Worm (Caenorhabditis elegans) whole organism, L1 larva: ENCODE results near the gene atgp-1.
"Not testable (repeated sequence)": the region's sequence is repeated elsewhere in the genome, so short reads cannot be mapped to it uniquely, and the experiment has no call there.

Source experiments
- C34B4.2 ChIP-seq: sonication (generic microtip); optimal IDR thresholded peaks from 2 replicates; lab custom pipeline; 2017; ENCODE audit warnings: mild to moderate bottlenecking, missing genetic modification characterization, missing compliant biosample characterization
- aha-1 ChIP-seq: fragments of 150-350 bp; optimal IDR thresholded peaks from 2 replicates; lab custom pipeline; 2014; ENCODE audit warnings: missing biosample characterization, missing genetic modification characterization
- aly-2 ChIP-seq: fragments of 150-350 bp; optimal IDR thresholded peaks from 2 replicates; lab custom pipeline; 2014; ENCODE audit warnings: missing biosample characterization, missing genetic modification characterization
- blmp-1 ChIP-seq: fragments of 150-350 bp; optimal IDR thresholded peaks from 2 replicates; lab custom pipeline; 2014; ENCODE audit warnings: missing biosample characterization, missing genetic modification characterization
- dpl-1 ChIP-seq, 3 experiments: fragments of 150-350 bp in 2 of 3; sonication (generic microtip) in 1 of 3; optimal IDR thresholded peaks; 2 replicates each; lab custom pipeline; 2014 to 2017; ENCODE audit warnings: missing biosample characterization in 3 of 3, missing genetic modification characterization in 3 of 3, missing genetic modification reagents in 3 of 3
- efl-1 ChIP-seq, 4 experiments: fragments of 150-350 bp; optimal IDR thresholded peaks in 3 of 4; peaks in 1 of 4; 1 replicate in 1 of 4; 2 replicates in 3 of 4; lab custom pipeline; 2014; ENCODE audit warnings: missing biosample characterization in 2 of 4, missing genetic modification characterization in 2 of 4, missing genetic modification reagents in 2 of 4
- efl-3 ChIP-seq: fragments of 200-800 bp; sonication (Bioruptor generic); optimal IDR thresholded peaks from 2 replicates; lab custom pipeline; 2018; ENCODE audit warnings: mild to moderate bottlenecking, missing genetic modification characterization, missing compliant biosample characterization
- elt-2 ChIP-seq: sonication (generic microtip); optimal IDR thresholded peaks from 2 replicates; lab custom pipeline; 2016; ENCODE audit warnings: missing genetic modification characterization, mild to moderate bottlenecking, inconsistent platforms, missing compliant biosample characterization, missing genetic modification reagents
- elt-3 ChIP-seq, 6 experiments: fragments of 150-350 bp in 1 of 6; sonication (generic microtip); optimal IDR thresholded peaks; 2 replicates each; lab custom pipeline; 2017 to 2018; ENCODE audit warnings: missing biosample characterization in 6 of 6, missing genetic modification characterization in 6 of 6, inconsistent platforms in 1 of 6
- fkh-8 ChIP-seq: sonication (generic microtip); optimal IDR thresholded peaks from 2 replicates; lab custom pipeline; 2016; ENCODE audit warnings: mild to moderate bottlenecking, missing genetic modification characterization, missing compliant biosample characterization
- irx-1 ChIP-seq: sonication (generic microtip); optimal IDR thresholded peaks from 2 replicates; lab custom pipeline; 2016; ENCODE audit warnings: missing genetic modification characterization, missing compliant biosample characterization
- lin-13 ChIP-seq: fragments of 150-350 bp; optimal IDR thresholded peaks from 2 replicates; lab custom pipeline; 2014; ENCODE audit warnings: missing biosample characterization, missing genetic modification reagents, missing genetic modification characterization
- lin-35 ChIP-seq, 2 experiments: fragments of 150-350 bp; optimal IDR thresholded peaks; 2 replicates each; lab custom pipeline; 2014; ENCODE audit warnings: missing biosample characterization in 2 of 2, missing genetic modification characterization in 2 of 2, missing genetic modification reagents in 2 of 2
- lir-3 ChIP-seq: sonication (generic microtip); optimal IDR thresholded peaks from 2 replicates; lab custom pipeline; 2016; ENCODE audit warnings: mild to moderate bottlenecking, missing genetic modification characterization, moderate library complexity, missing compliant biosample characterization; ENCODE audit not compliant: poor library complexity
- mdl-1 ChIP-seq, 2 experiments: fragments of 150-350 bp; optimal IDR thresholded peaks; 2 replicates each; lab custom pipeline; 2014 to 2017; ENCODE audit warnings: missing biosample characterization in 2 of 2, missing genetic modification characterization in 2 of 2, inconsistent platforms in 1 of 2
- nhr-28 ChIP-seq: fragments of 150-350 bp; optimal IDR thresholded peaks from 2 replicates; lab custom pipeline; 2014; ENCODE audit warnings: missing biosample characterization, missing genetic modification characterization
- pqm-1 ChIP-seq: sonication (generic microtip); optimal IDR thresholded peaks from 3 replicates; lab custom pipeline; 2017; ENCODE audit warnings: missing biosample characterization, missing genetic modification characterization
- skn-1 ChIP-seq: fragments of 150-350 bp; optimal IDR thresholded peaks from 2 replicates; lab custom pipeline; 2014; ENCODE audit warnings: missing biosample characterization, missing genetic modification characterization
- sox-4 ChIP-seq: sonication (generic microtip); optimal IDR thresholded peaks from 2 replicates; lab custom pipeline; 2016; ENCODE audit warnings: missing genetic modification characterization, missing compliant biosample characterization
- sup-37 ChIP-seq: fragments of 200-800 bp; sonication (Bioruptor generic); optimal IDR thresholded peaks from 2 replicates; lab custom pipeline; 2018; ENCODE audit warnings: mild to moderate bottlenecking, missing genetic modification characterization, missing compliant biosample characterization
- swsn-7 ChIP-seq: sonication (generic microtip); optimal IDR thresholded peaks from 2 replicates; lab custom pipeline; 2016; ENCODE audit warnings: missing genetic modification characterization, missing compliant biosample characterization
- tlp-1 ChIP-seq: fragments of 150-350 bp; optimal IDR thresholded peaks from 2 replicates; lab custom pipeline; 2014; ENCODE audit warnings: missing biosample characterization, missing genetic modification characterization
- unc-62 ChIP-seq: fragments of 150-350 bp; optimal IDR thresholded peaks from 2 replicates; lab custom pipeline; 2014; ENCODE audit warnings: missing biosample characterization, missing genetic modification reagents, missing genetic modification characterization
- xbp-1 ChIP-seq: sonication (generic microtip); optimal IDR thresholded peaks from 2 replicates; lab custom pipeline; 2016; ENCODE audit warnings: missing genetic modification characterization, missing compliant biosample characterization
- zag-1 ChIP-seq: fragments of 150-350 bp; optimal IDR thresholded peaks from 2 replicates; lab custom pipeline; 2014; ENCODE audit warnings: missing biosample characterization, missing genetic modification characterization
- ztf-11 ChIP-seq, 2 experiments: sonication (generic microtip); optimal IDR thresholded peaks; 2 replicates each; lab custom pipeline; 2016 to 2017; ENCODE audit warnings: missing genetic modification characterization in 2 of 2, missing biosample characterization in 1 of 2, missing compliant biosample characterization in 1 of 2

The atgp-1 gene

DNA sequence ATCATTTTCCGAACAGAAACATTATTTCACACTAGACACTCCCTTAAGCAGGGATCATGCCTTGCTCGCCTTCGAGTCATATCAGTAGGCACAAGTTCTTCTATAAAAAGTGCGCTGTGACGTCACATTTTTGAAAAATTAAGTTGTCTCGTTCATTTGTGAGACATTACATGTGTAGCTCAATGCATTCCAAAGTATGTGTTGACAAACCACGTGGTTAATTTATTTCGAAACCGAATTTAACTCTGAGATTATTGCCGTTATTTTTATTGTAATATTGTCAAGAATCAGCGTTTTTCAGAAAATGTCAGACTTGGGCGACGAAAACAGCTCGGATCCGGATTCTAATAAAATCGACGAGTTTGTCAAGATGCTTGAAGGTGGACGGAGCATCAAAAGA lies 25.3 kb downstream of the atgp-1 start, which contains the start of gene T28F3.5:
Gene T28F3.5, plus strand, starts transcription at position 301 of the 400 bp plus-strand sequence.
- TF ChIP-seq efl-1 (optimal IDR thresholded peaks at IDR 0.05; lab: Kevin White, UChicago) (no peak), efl-1 (GFP tag; optimal IDR thresholded peaks at IDR 0.05 in 1 of 2; lab: Kevin White, UChicago) (peak in 1 of 2 experiments; percentile 84), mdl-1 (tag; optimal IDR thresholded peaks at IDR 0.05; lab: Kevin White, UChicago) (no peak)

DNA sequence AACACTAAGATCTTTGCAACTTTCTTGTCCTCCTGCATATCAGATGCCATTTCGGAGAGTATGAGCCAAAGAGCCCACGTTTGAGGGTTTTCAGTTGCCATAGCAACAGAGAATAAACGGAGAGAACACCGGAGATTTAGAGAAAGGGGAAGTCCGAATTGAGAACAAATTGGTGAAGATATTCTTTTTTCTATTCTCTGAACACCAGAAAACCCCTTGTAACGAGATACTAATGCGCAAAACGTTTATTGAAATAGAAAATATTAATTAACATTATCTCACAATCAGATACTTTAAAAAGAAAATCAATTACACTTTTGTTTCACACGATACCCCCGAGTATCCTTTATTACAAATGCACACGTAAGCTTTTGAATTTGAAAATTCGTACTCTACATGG lies 32.8 kb downstream of the atgp-1 start, which contains the start of gene ifta-2:
Gene ifta-2, minus strand, starts transcription at position 101 of the 400 bp plus-strand sequence.
- TF ChIP-seq fkh-8 (tag; lab: Kevin White, UChicago) (peak; percentile 29), lir-3 (tag; lab: Kevin White, UChicago) (no peak)

DNA sequence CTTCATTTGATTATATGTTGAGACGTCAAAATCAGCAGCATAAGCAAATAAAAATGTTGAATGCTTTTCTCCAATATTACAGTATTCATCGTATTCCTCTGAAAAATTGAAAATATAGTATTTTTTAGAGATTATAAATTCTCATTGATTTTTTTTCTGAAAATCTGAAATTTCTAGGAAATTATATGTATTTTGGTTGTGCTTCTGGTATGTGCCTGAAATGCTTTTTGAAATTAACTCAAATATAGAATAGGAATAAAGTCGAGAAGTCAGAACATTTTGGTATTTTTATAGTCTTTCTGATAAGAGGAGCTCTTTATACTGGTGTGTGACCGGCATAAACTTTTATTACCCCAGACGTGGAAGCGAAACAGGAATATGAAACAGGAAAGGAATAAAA lies 38.1 kb downstream of the atgp-1 start, which contains the start of gene T28F3.8:
Gene T28F3.8, minus strand, starts transcription at position 101 of the 400 bp plus-strand sequence.
- TF ChIP-seq pqm-1; swsn-7 (tag; lab: Kevin White, UChicago); aha-1 (tag; lab: Kevin White, UChicago): not testable (repeated sequence)

DNA sequence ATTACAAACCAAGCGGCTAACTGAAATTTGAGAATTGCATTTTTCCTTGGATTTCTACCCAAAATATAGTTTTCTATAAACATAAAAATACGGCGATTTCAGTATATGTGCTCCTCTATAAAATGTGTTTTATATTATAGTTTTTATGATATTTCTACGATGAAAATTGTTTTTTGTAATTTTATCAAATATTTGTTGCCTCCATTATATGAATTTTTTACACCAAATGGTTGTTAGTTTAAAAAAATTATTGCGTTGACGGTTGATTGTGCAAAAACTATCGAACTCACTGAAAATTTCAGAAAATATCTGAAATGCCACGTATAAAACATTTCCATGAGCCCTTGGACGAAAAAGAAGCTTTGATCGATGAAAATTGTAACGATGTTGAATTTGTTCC lies 39.1 kb downstream of the atgp-1 start, which contains the start of gene T28F3.9:
Gene T28F3.9, plus strand, starts transcription at position 301 of the 400 bp plus-strand sequence.
- TF ChIP-seq zag-1 (tag; lab: Kevin White, UChicago), result no peak
- no peak for TF ChIP-seq aha-1 (tag; lab: Kevin White, UChicago)
- TF ChIP-seq efl-1 (optimal IDR thresholded peaks at IDR 0.05; lab: Kevin White, UChicago), result no peak
- peak in 1 of 2 experiments; percentile 35 for TF ChIP-seq efl-1 (GFP tag; optimal IDR thresholded peaks at IDR 0.05 in 1 of 2; lab: Kevin White, UChicago)
- TF ChIP-seq pqm-1, result no peak

DNA sequence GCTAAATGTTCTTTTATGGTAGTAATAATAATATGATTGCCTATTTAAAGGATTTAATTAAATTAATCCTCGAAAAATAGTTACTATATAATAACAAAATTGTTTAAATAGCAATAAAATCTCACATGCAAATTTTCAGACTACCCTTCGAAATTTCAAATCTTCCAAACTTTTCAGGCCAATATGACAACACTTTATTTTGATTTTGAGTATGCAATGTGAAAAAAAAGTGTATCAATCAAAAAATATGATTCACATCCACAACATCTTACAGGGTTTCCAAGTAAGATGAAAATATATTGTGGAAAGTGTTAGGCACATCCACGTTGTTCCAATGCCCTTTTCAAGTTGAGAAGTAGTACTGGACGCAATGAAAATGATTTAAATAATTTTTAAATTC lies 42.7 kb downstream of the atgp-1 start, which contains the start of gene snf-9:
Gene snf-9, plus strand, starts transcription at position 301 of the 400 bp plus-strand sequence.
- no peak for TF ChIP-seq xbp-1 (tag; lab: Kevin White, UChicago)
- TF ChIP-seq aha-1 (tag; lab: Kevin White, UChicago), result no peak
- no peak for TF ChIP-seq sup-37 (GFP tag; lab: Kevin White, UChicago)
- TF ChIP-seq zag-1 (tag; lab: Kevin White, UChicago), result no peak
- no peak for TF ChIP-seq ztf-11 (tag; optimal IDR thresholded peaks at IDR 0.05; lab: Kevin White, UChicago)
- TF ChIP-seq efl-3 (GFP tag; lab: Kevin White, UChicago), result no peak
- TF ChIP-seq, all 84 proteins: peak for 0

DNA sequence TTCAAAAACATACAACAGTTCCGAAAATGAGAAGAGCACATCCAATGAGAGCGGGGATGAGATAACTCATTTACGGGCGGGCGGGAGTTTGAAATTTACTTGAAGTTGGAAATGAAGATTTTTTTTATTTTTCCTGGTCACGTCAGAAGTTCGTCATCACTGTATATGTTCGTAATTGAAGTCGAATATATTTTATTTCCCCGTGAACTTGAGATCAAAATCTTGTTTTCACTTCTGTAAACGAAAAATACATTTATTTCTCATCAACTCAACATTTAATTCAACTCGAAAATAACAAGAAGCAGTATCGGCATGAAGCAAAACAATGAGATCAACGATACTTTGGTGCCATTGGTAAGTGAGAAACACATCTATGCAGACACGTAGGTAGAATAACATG lies 47.3 kb downstream of the atgp-1 start, which contains the start of gene C49C3.20:
Gene C49C3.20, minus strand, starts transcription at position 101 of the 400 bp plus-strand sequence.
- TF ChIP-seq tlp-1 (tag; lab: Kevin White, UChicago) (no peak), sox-4 (tag; lab: Kevin White, UChicago) (no peak), lin-13 (GFP tag; lab: Kevin White, UChicago) (no peak), aly-2 (no peak), irx-1 (tag; lab: Kevin White, UChicago) (no peak), ztf-11 (tag; optimal IDR thresholded peaks at IDR 0.05; lab: Kevin White, UChicago) (no peak), zag-1 (tag; lab: Kevin White, UChicago) (no peak), elt-3 (tag; optimal IDR thresholded peaks at IDR 0.05; lab: Kevin White, UChicago) (no peak), C34B4.2 (no peak), unc-62 (GFP tag; lab: Kevin White, UChicago) (no peak), skn-1 (tag; lab: Kevin White, UChicago) (no peak), blmp-1 (no peak), nhr-28 (no peak)

DNA sequence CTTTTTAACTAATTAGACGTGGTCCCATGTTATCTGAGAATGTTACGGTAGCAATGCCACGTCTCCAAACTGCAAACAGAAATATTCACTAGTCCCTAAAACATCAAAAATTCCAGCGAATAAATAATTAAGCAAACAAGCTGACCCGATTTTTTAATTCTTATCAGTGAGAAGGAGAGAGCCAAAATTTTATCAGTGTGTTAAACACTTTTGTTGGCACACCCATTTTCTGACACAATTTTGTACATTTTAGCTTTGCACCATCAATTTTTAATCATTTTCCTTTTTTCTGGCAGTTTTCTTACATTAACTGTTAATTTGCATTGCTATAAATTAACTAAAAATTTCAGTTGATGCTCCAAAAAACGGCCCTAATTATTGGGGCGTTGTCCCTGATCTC lies 51.3 kb downstream of the atgp-1 start, which contains the start of gene C49C3.4:
Gene C49C3.4, plus strand, starts transcription at position 351 of the 400 bp plus-strand sequence.
- TF ChIP-seq elt-2, result peak; percentile 52
- TF ChIP-seq dpl-1 (GFP tag; optimal IDR thresholded peaks at IDR 0.05; lab: Kevin White, UChicago), result no peak
- TF ChIP-seq elt-3 (tag; optimal IDR thresholded peaks at IDR 0.05; lab: Kevin White, UChicago), result no peak
- TF ChIP-seq lin-35 (GFP tag; optimal IDR thresholded peaks at IDR 0.05; lab: Kevin White, UChicago), result peak in 1 of 2 experiments; percentile 4
- TF ChIP-seq, all 84 proteins: peak for 2
